Fruit fly (Drosophila melanogaster) whole organism, embryonic: ENCODE data around the gene CG34260.

Experiments used
- B-H1 ChIP-seq: fragments of 200-800 bp; sonication (Bioruptor generic); IDR thresholded peaks from 3 replicates; pipeline ENCODE4 v1.3.6; 2022; ENCODE audit warnings: missing biosample characterization, missing genetic modification characterization
- BtbVII ChIP-seq: fragments of 200-800 bp; sonication (Bioruptor generic); optimal IDR thresholded peaks from 3 replicates; lab custom pipeline; 2017; ENCODE audit warnings: missing biosample characterization, mild to moderate bottlenecking, missing genetic modification characterization
- Bteb2 ChIP-seq: fragments of 200-800 bp; sonication (Bioruptor generic); optimal IDR thresholded peaks from 2 replicates; lab custom pipeline; 2016; ENCODE audit warnings: missing biosample characterization, missing genetic modification characterization
- CG12155 ChIP-seq: fragments of 200-800 bp; sonication (Bioruptor generic); optimal IDR thresholded peaks from 3 replicates; lab custom pipeline; 2016; ENCODE audit warnings: missing biosample characterization, missing genetic modification characterization
- CG12236 ChIP-seq: fragments of 200-800 bp; sonication (Bioruptor generic); optimal IDR thresholded peaks from 2 replicates; lab custom pipeline; 2016; ENCODE audit warnings: missing biosample characterization, missing genetic modification characterization
- CG14050 ChIP-seq: fragments of 200-800 bp; sonication (Bioruptor generic); IDR thresholded peaks from 3 replicates; pipeline ENCODE4 v1.3.6; 2022; ENCODE audit warnings: missing biosample characterization, missing genetic modification characterization
- CG14710 ChIP-seq: fragments of 200-800 bp; sonication (Bioruptor generic); optimal IDR thresholded peaks from 3 replicates; lab custom pipeline; 2019; ENCODE audit warnings: missing biosample characterization, mild to moderate bottlenecking, missing genetic modification characterization, moderate library complexity
- CG14965 ChIP-seq: fragments of 200-800 bp; sonication (Bioruptor generic); optimal IDR thresholded peaks from 2 replicates; lab custom pipeline; 2016; ENCODE audit warnings: missing biosample characterization, missing genetic modification characterization, borderline replicate concordance
- CG1602 ChIP-seq: fragments of 200-800 bp; sonication (Bioruptor generic); optimal IDR thresholded peaks from 3 replicates; lab custom pipeline; 2016; ENCODE audit warnings: missing biosample characterization, missing genetic modification characterization
- CG16863 ChIP-seq: fragments of 200-800 bp; sonication (Bioruptor generic); optimal IDR thresholded peaks from 3 replicates; lab custom pipeline; 2016; ENCODE audit warnings: missing biosample characterization, missing genetic modification characterization
- CG17802 ChIP-seq: fragments of 200-800 bp; sonication (Bioruptor generic); optimal IDR thresholded peaks from 2 replicates; lab custom pipeline; 2018; ENCODE audit warnings: missing biosample characterization, mild to moderate bottlenecking, missing genetic modification characterization, moderate library complexity
- CG2116 ChIP-seq: fragments of 200-800 bp; sonication (Bioruptor generic); optimal IDR thresholded peaks from 3 replicates; lab custom pipeline; 2018; ENCODE audit warnings: missing biosample characterization, mild to moderate bottlenecking, missing genetic modification characterization
- CG3163 ChIP-seq: fragments of 200-800 bp; sonication (Bioruptor generic); optimal IDR thresholded peaks from 3 replicates; lab custom pipeline; 2016; ENCODE audit warnings: missing biosample characterization, missing genetic modification characterization
- CG32532 ChIP-seq: fragments of 200-800 bp; sonication (Bioruptor generic); IDR thresholded peaks from 2 replicates; pipeline ENCODE4 v1.3.6; 2022; ENCODE audit warnings: missing biosample characterization, missing genetic modification characterization
- CG3847 ChIP-seq: fragments of 200-800 bp; sonication (Bioruptor generic); IDR thresholded peaks from 2 replicates; pipeline ENCODE4 v1.3.6; 2022; ENCODE audit warnings: missing biosample characterization, missing genetic modification characterization
- CG9437 ChIP-seq: fragments of 200-800 bp; sonication (Bioruptor generic); optimal IDR thresholded peaks from 2 replicates; lab custom pipeline; 2018; ENCODE audit warnings: missing biosample characterization, mild to moderate bottlenecking, missing genetic modification characterization
- Fer2 ChIP-seq: fragments of 200-800 bp; sonication (Bioruptor generic); optimal IDR thresholded peaks from 2 replicates; lab custom pipeline; 2018; ENCODE audit warnings: missing biosample characterization, mild to moderate bottlenecking, missing genetic modification characterization, moderate library complexity
- Fer3 ChIP-seq: fragments of 200-800 bp; sonication (Bioruptor generic); optimal IDR thresholded peaks from 2 replicates; lab custom pipeline; 2018; ENCODE audit warnings: missing biosample characterization, mild to moderate bottlenecking, missing genetic modification characterization, moderate library complexity
- MTF-1 ChIP-seq: fragments of 200-800 bp; sonication (Bioruptor generic); optimal IDR thresholded peaks from 2 replicates; lab custom pipeline; 2018; ENCODE audit warnings: missing biosample characterization, mild to moderate bottlenecking, missing genetic modification characterization, borderline replicate concordance
- Meics ChIP-seq: fragments of 200-800 bp; sonication (Bioruptor generic); optimal IDR thresholded peaks from 2 replicates; lab custom pipeline; 2017; ENCODE audit warnings: missing biosample characterization, mild to moderate bottlenecking, missing genetic modification characterization
- Myb ChIP-seq: fragments of 200-800 bp; sonication (Bioruptor generic); optimal IDR thresholded peaks from 2 replicates; lab custom pipeline; 2016; ENCODE audit warnings: missing biosample characterization, missing genetic modification characterization
- NC2α ChIP-seq: fragments of 200-800 bp; sonication (Bioruptor generic); optimal IDR thresholded peaks from 2 replicates; lab custom pipeline; 2016; ENCODE audit warnings: missing biosample characterization, missing genetic modification characterization
- Sry-δ ChIP-seq: fragments of 200-800 bp; sonication (Bioruptor generic); optimal IDR thresholded peaks from 2 replicates; lab custom pipeline; 2016; ENCODE audit warnings: missing biosample characterization, missing genetic modification characterization
- Usf ChIP-seq: fragments of 200-800 bp; sonication (Bioruptor generic); optimal IDR thresholded peaks from 2 replicates; lab custom pipeline; 2017; ENCODE audit warnings: missing genotype, missing biosample characterization, missing genetic modification characterization
- YL-1 ChIP-seq: fragments of 200-800 bp; sonication (Bioruptor generic); optimal IDR thresholded peaks from 3 replicates; lab custom pipeline; 2017; ENCODE audit warnings: missing biosample characterization, mild to moderate bottlenecking, missing genetic modification characterization
- ab ChIP-seq: fragments of 200-800 bp; sonication (Bioruptor generic); optimal IDR thresholded peaks from 2 replicates; lab custom pipeline; 2016; ENCODE audit warnings: missing biosample characterization, missing genetic modification characterization
- chif ChIP-seq, 2 experiments: fragments of 200-800 bp; sonication (Bioruptor generic); optimal IDR thresholded peaks; 3 replicates each; lab custom pipeline; 2016; ENCODE audit warnings: missing biosample characterization in 2 of 2, missing genetic modification characterization in 2 of 2
- chn ChIP-seq: fragments of 200-800 bp; sonication (Bioruptor generic); optimal IDR thresholded peaks from 2 replicates; lab custom pipeline; 2016; ENCODE audit warnings: missing biosample characterization, missing genetic modification characterization
- ems ChIP-seq: fragments of 200-800 bp; sonication (Bioruptor generic); optimal IDR thresholded peaks from 3 replicates; lab custom pipeline; 2016; ENCODE audit warnings: missing biosample characterization, missing genetic modification characterization
- fd3F ChIP-seq: fragments of 200-800 bp; sonication (Bioruptor generic); optimal IDR thresholded peaks from 2 replicates; lab custom pipeline; 2018; ENCODE audit warnings: missing biosample characterization, mild to moderate bottlenecking, missing genetic modification characterization, moderate library complexity
- fd96Cb ChIP-seq: fragments of 200-800 bp; sonication (Bioruptor generic); optimal IDR thresholded peaks from 2 replicates; lab custom pipeline; 2018; ENCODE audit warnings: missing biosample characterization, mild to moderate bottlenecking, missing genetic modification characterization, moderate library complexity
- ftz-f1 ChIP-seq: fragments of 200-800 bp; sonication (Bioruptor generic); optimal IDR thresholded peaks from 2 replicates; lab custom pipeline; 2016; ENCODE audit warnings: missing biosample characterization, missing genetic modification characterization
- gfzf ChIP-seq: fragments of 200-800 bp; sonication (Bioruptor generic); optimal IDR thresholded peaks from 2 replicates; lab custom pipeline; 2016; ENCODE audit warnings: missing biosample characterization, mild to moderate bottlenecking, missing genetic modification characterization, moderate library complexity
- grn ChIP-seq: fragments of 200-800 bp; sonication (Bioruptor generic); optimal IDR thresholded peaks from 3 replicates; lab custom pipeline; 2017; ENCODE audit warnings: missing biosample characterization, missing genetic modification characterization
- inv ChIP-seq: fragments of 200-800 bp; sonication (Bioruptor generic); IDR thresholded peaks from 2 replicates; pipeline ENCODE4 v1.3.6; 2022; ENCODE audit warnings: missing biosample characterization, missing genetic modification characterization; ENCODE audit not compliant: partially characterized antibody
- kah ChIP-seq: fragments of 200-800 bp; sonication (Bioruptor generic); optimal IDR thresholded peaks from 2 replicates; lab custom pipeline; 2018; ENCODE audit warnings: missing biosample characterization, mild to moderate bottlenecking, missing genetic modification characterization
- lbe ChIP-seq: fragments of 200-800 bp; sonication (Bioruptor generic); optimal IDR thresholded peaks from 2 replicates; lab custom pipeline; 2016; ENCODE audit warnings: missing biosample characterization, mild to moderate bottlenecking, missing genetic modification characterization
- nerfin-1 ChIP-seq: fragments of 200-800 bp; sonication (Bioruptor generic); optimal IDR thresholded peaks from 3 replicates; lab custom pipeline; 2019; ENCODE audit warnings: missing biosample characterization, mild to moderate bottlenecking, missing genetic modification characterization, moderate library complexity
- run ChIP-seq: fragments of 200-800 bp; sonication (Bioruptor generic); optimal IDR thresholded peaks from 3 replicates; lab custom pipeline; 2018; ENCODE audit warnings: missing biosample characterization, mild to moderate bottlenecking, missing genetic modification characterization
- salm ChIP-seq: fragments of 200-800 bp; sonication (Bioruptor generic); optimal IDR thresholded peaks from 2 replicates; lab custom pipeline; 2018; ENCODE audit warnings: missing biosample characterization, mild to moderate bottlenecking, missing genetic modification characterization
- sc ChIP-seq, 3 experiments: fragments of >200 bp in 2 of 3; fragments of 200-800 bp in 1 of 3; sonication (Bioruptor generic) in 1 of 3; optimal IDR thresholded peaks; 2 replicates in 2 of 3; 3 replicates in 1 of 3; lab custom pipeline; 2017; ENCODE audit warnings: mild to moderate bottlenecking in 1 of 3, missing biosample characterization in 1 of 3, missing genetic modification characterization in 1 of 3, missing genetic modification reagents in 1 of 3
- sd ChIP-seq: fragments of 200-800 bp; sonication (Bioruptor generic); optimal IDR thresholded peaks from 3 replicates; lab custom pipeline; 2018; ENCODE audit warnings: missing biosample characterization, mild to moderate bottlenecking, missing genetic modification characterization, moderate library complexity
- shn ChIP-seq: fragments of 200-800 bp; sonication (Bioruptor generic); optimal IDR thresholded peaks from 3 replicates; lab custom pipeline; 2016; ENCODE audit warnings: missing biosample characterization, missing genetic modification characterization
- toy ChIP-seq: fragments of 200-800 bp; sonication (Bioruptor generic); IDR thresholded peaks from 2 replicates; pipeline ENCODE4 v1.3.6; 2022; ENCODE audit warnings: missing biosample characterization, missing genetic modification characterization
- unc-4 ChIP-seq: fragments of 200-800 bp; sonication (Bioruptor generic); IDR thresholded peaks from 2 replicates; pipeline ENCODE4 v1.3.6; 2022; ENCODE audit warnings: missing biosample characterization, missing genetic modification characterization; ENCODE audit not compliant: partially characterized antibody
- unpg ChIP-seq: fragments of 200-800 bp; sonication (Bioruptor generic); optimal IDR thresholded peaks from 3 replicates; lab custom pipeline; 2018; ENCODE audit warnings: missing biosample characterization, mild to moderate bottlenecking, missing genetic modification characterization, moderate library complexity
- vvl ChIP-seq: fragments of 200-800 bp; sonication (Bioruptor generic); IDR thresholded peaks from 2 replicates; pipeline ENCODE4 v1.3.6; 2022; ENCODE audit warnings: missing biosample characterization, missing genetic modification characterization
- wdn ChIP-seq: fragments of 200-800 bp; sonication (Bioruptor generic); IDR thresholded peaks from 2 replicates; pipeline ENCODE4 v1.3.6; 2022; ENCODE audit warnings: missing biosample characterization, missing genetic modification characterization

Gene CG34260

DNA sequence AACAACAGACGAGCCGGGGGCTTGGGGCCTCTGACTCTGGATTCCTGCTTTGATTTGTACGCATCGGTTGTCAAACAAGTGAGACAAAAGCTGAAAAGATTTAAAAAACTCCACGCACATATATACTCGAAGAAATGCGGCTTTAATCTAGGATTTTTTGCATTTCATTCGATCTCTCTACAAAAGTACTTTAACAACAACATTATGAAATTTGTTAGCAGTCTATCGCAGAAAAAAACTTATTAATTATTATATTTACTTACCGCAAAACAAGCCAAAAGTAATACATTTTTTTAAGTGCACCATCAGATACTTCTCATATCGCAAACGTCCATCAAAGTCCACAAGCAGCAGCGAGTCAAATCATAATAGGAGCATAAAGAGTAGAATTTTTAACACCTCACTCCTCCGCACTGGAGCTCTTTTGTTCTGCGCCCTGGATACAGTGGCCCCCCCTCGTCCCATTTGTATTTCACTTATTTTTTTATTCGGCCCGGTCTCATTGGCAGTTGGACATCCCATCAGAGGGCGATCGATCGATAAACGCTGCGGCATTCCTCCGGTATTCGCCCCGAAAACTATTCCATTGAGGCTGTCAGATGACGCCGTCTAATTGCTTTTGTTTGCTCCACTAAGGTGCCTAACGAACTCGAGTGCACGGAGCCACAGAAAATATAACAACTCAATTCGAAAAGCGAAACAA, 3.3 kb upstream of the CG34260 start (continued):
- no peak for TF ChIP-seq CG3163 (GFP tag; lab: Kevin White, UChicago)
- TF ChIP-seq toy (GFP tag; lab: Robert Waterston, UW) = no peak
- TF ChIP-seq unpg (GFP tag; lab: Kevin White, UChicago) = peak; percentile 44
- TF ChIP-seq CG16863 (GFP tag; lab: Kevin White, UChicago) = peak; percentile 4
- TF ChIP-seq chn = peak; percentile 3
- TF ChIP-seq CG14710 (tag; lab: Kevin White, UChicago) = peak; percentile 25
- no peak for TF ChIP-seq CG2116 (GFP tag; lab: Kevin White, UChicago)
- TF ChIP-seq CG12236 (GFP tag; lab: Kevin White, UChicago) = no peak
- no peak for TF ChIP-seq ab
- TF ChIP-seq ftz-f1 (GFP tag; lab: Kevin White, UChicago) = no peak
- TF ChIP-seq B-H1 (GFP tag; lab: Robert Waterston, UW) = no peak; the same call in 2 of the 3 replicates
- TF ChIP-seq, all 482 proteins: peak for 130

DNA sequence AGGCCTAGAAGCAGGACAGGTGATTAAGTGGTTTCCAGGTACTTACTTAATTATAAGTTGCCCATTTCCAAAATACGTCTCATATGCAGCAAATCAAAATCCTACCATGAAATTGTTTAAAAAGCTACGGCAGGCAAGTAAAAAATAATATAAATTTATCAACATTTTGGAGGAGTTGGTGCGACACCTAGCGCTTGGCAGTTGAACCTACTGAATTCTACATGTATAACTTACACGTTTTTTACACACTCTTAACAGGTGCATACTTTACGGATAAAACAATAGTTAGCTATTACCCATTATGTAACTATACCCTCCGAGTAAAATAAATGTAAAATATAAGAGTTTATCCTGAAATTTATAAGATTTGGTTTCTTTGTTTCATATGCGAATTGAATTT, 2.5 kb upstream of the CG34260 start:
- TF ChIP-seq CG14965 (peak; percentile 99), YL-1 (GFP tag; lab: Kevin White, UChicago) (no peak), BtbVII (GFP tag; lab: Kevin White, UChicago) (peak; percentile 47), Usf (GFP tag; lab: Kevin White, UChicago) (no peak), CG17802 (tag; lab: Kevin White, UChicago) (peak; percentile 42), Myb (GFP tag; lab: Kevin White, UChicago) (peak; percentile 20), CG14050 (peak; percentile 28; the same call in 1 of the 3 replicates), Fer2 (tag; lab: Kevin White, UChicago) (peak; percentile 11), vvl (GFP tag; lab: Robert Waterston, UW) (peak; percentile 78), fd96Cb (tag; lab: Kevin White, UChicago) (peak; percentile 36), Sry-δ (peak; percentile 18), run (tag; lab: Kevin White, UChicago) (no peak), nerfin-1 (peak; percentile 38), wdn (GFP tag; lab: Robert Waterston, UW) (no peak), kah (GFP tag; lab: Kevin White, UChicago) (peak; percentile 15), ems (peak; percentile 30), CG9437 (GFP tag; lab: Kevin White, UChicago) (peak; percentile 15), gfzf (GFP tag; lab: Kevin White, UChicago) (no peak), sc (optimal IDR thresholded peaks at IDR 0.05; lab: Kevin White, UChicago) (no peak), sc (GFP tag; optimal IDR thresholded peaks at IDR 0.05; lab: Kevin White, UChicago) (peak; percentile 60), CG3847 (GFP tag; lab: Robert Waterston, UW) (no peak; the same call in 1 of the 2 replicates), CG1602 (GFP tag; lab: Kevin White, UChicago) (peak; percentile 51), salm (tag; lab: Kevin White, UChicago) (peak; percentile 40), Fer3 (tag; lab: Kevin White, UChicago) (peak; percentile 44), fd3F (GFP tag; lab: Kevin White, UChicago) (peak; percentile 30), inv (GFP tag; lab: Robert Waterston, UW) (no peak; the same call in 1 of the 2 replicates), sd (no peak), grn (GFP tag; lab: Kevin White, UChicago) (no peak), shn (peak; percentile 59), unc-4 (GFP tag; lab: Robert Waterston, UW) (no peak), CG12155 (peak; percentile 27), Meics (GFP tag; lab: Kevin White, UChicago) (peak; percentile 65), NC2α (GFP tag; lab: Kevin White, UChicago) (no peak), Bteb2 (peak; percentile 48), lbe (GFP tag; lab: Kevin White, UChicago) (no peak), chif (GFP tag; optimal IDR thresholded peaks at IDR 0.05; lab: Kevin White, UChicago) (peak; percentile 23 to 77), MTF-1 (GFP tag; lab: Kevin White, UChicago) (no peak), CG32532 (GFP tag; lab: Robert Waterston, UW) (peak; percentile 79)
